Worm (Caenorhabditis elegans): Measurements from ENCODE around the gene Y53F4B.36.

The Y53F4B.36 gene

DNA sequence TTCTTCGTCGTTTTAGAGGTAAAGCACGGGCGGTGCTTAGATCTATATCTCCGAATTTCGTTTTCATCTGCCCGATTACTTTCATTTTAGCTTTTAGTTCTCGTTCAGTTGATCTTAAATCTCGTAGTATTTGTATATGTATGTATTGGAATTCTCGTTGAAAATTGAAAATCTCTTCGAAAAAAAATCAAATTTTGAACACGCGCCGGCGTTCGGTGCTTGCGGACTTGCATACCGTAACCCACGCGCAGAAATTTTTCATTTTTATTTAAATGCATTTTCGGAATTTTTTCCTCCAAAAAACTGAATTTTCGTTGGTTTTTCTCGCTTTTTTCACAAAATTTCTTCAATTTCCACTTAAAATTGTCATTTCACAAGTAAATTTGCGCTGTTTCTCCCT is 32.4 kb downstream of the Y53F4B.36 start:
- no peak for TF ChIP-seq nhr-84 (tag; optimal IDR thresholded peaks at IDR 0.05)
- TF ChIP-seq elt-2 (tag; optimal IDR thresholded peaks at IDR 0.05), result no peak
- peak; percentile 66 to 81 (median 71) for TF ChIP-seq dpl-1 (GFP tag; optimal IDR thresholded peaks at IDR 0.05)
- no peak for TF ChIP-seq nhr-12 (tag; optimal IDR thresholded peaks at IDR 0.05)
- no peak for TF ChIP-seq tbx-2 (tag; optimal IDR thresholded peaks at IDR 0.05)
- no peak for TF ChIP-seq vab-15 (tag; optimal IDR thresholded peaks at IDR 0.05)
- TF ChIP-seq nhr-47 (tag; optimal IDR thresholded peaks at IDR 0.05), result no peak
- TF ChIP-seq lir-3 (tag; optimal IDR thresholded peaks at IDR 0.05; ENCODE audit: poor library complexity), result no peak
- no peak for TF ChIP-seq efl-3 (GFP tag; optimal IDR thresholded peaks at IDR 0.05)
- TF ChIP-seq mdl-1 (tag; optimal IDR thresholded peaks at IDR 0.05), result no peak
- no peak for TF ChIP-seq ztf-11 (tag; optimal IDR thresholded peaks at IDR 0.05)
- TF ChIP-seq sptf-1 (tag; optimal IDR thresholded peaks at IDR 0.05), result no peak
- no peak for TF ChIP-seq ceh-82 (tag; optimal IDR thresholded peaks at IDR 0.05)
- TF ChIP-seq aha-1 (tag; optimal IDR thresholded peaks at IDR 0.05), result no peak
- no peak for TF ChIP-seq aly-2 (tag; optimal IDR thresholded peaks at IDR 0.05)
- no peak for TF ChIP-seq rnt-1 (tag; optimal IDR thresholded peaks at IDR 0.05)
- TF ChIP-seq unc-62 (GFP tag; optimal IDR thresholded peaks at IDR 0.05), result no peak
- TF ChIP-seq unc-98 (GFP tag; IDR thresholded peaks at IDR 0.05), result no peak
- no peak for TF ChIP-seq nhr-76 (tag; optimal IDR thresholded peaks at IDR 0.05)
- TF ChIP-seq blmp-1 (tag; optimal IDR thresholded peaks at IDR 0.05), result no peak
- TF ChIP-seq nhr-20 (tag; optimal IDR thresholded peaks at IDR 0.05), result peak; percentile 0
- no peak for TF ChIP-seq lin-39 (tag; optimal IDR thresholded peaks at IDR 0.05)
- peak; percentile 84 to 93 for TF ChIP-seq lsy-2 (tag; optimal IDR thresholded peaks at IDR 0.05)
- no peak for TF ChIP-seq sup-37 (GFP tag; optimal IDR thresholded peaks at IDR 0.05)
- TF ChIP-seq skn-1 (tag; optimal IDR thresholded peaks at IDR 0.05), result no peak
- TF ChIP-seq lin-35 (GFP tag; optimal IDR thresholded peaks at IDR 0.05), result peak; percentile 70 to 77
- TF ChIP-seq efl-1 (optimal IDR thresholded peaks at IDR 0.05), result peak; percentile 79 to 81
- peak; percentile 84 to 98 for TF ChIP-seq efl-1 (GFP tag; optimal IDR thresholded peaks at IDR 0.05 in 1 of 2)
- TF ChIP-seq egl-13 (tag; optimal IDR thresholded peaks at IDR 0.05), result no peak
- TF ChIP-seq grh-1 (GFP tag; IDR thresholded peaks at IDR 0.05), result no peak
- no peak for TF ChIP-seq fkh-10 (GFP tag; optimal IDR thresholded peaks at IDR 0.05)
- TF ChIP-seq C16A3.4 (tag; optimal IDR thresholded peaks at IDR 0.05), result no peak
- TF ChIP-seq elt-3 (tag; optimal IDR thresholded peaks at IDR 0.05), result no peak
- no peak for TF ChIP-seq unc-130 (tag; optimal IDR thresholded peaks at IDR 0.05)
- TF ChIP-seq pag-3 (tag; optimal IDR thresholded peaks at IDR 0.05; ENCODE audit: borderline replicate concordance, insufficient read depth), result no peak
- TF ChIP-seq swsn-7 (tag; optimal IDR thresholded peaks at IDR 0.05), result no peak
- TF ChIP-seq fos-1 (tag; optimal IDR thresholded peaks at IDR 0.05), result no peak
- TF ChIP-seq ceh-90 (tag; optimal IDR thresholded peaks at IDR 0.05), result no peak
- no peak for TF ChIP-seq nhr-71 (tag; optimal IDR thresholded peaks at IDR 0.05)
- no peak for TF ChIP-seq lin-14 (GFP tag; optimal IDR thresholded peaks at IDR 0.05)
- TF ChIP-seq nhr-77 (tag; optimal IDR thresholded peaks at IDR 0.05), result no peak
- no peak for TF ChIP-seq pax-3 (tag; optimal IDR thresholded peaks at IDR 0.05)
- TF ChIP-seq jun-1 (tag; optimal IDR thresholded peaks at IDR 0.05), result no peak
- peak; percentile 73 for TF ChIP-seq F16B12.6 (tag; optimal IDR thresholded peaks at IDR 0.05)

DNA sequence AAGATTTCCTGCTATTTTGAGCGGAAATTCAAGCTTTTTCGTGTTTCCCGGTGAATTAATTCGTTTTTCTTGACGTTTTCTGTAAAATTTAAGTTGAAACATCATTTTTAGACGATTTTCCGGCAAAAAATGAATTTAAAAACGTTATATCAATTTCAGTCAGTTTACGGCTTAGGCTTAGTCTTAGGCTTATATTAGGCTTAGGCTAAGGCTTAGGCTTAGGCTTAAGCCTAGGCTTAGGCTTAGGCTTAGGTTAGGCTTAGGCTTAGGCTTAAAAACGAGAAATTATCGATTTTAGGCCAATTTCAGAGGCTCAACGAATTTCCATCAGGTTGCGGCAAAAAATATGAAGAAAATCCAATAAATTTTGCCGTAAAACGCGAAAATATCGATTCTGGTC is 33.1 kb downstream of the Y53F4B.36 start:
- TF ChIP-seq elt-3 (tag; optimal IDR thresholded peaks at IDR 0.05) (no peak), lin-35 (GFP tag; optimal IDR thresholded peaks at IDR 0.05) (no peak), nhr-71 (tag; optimal IDR thresholded peaks at IDR 0.05) (no peak), ceh-90 (tag; optimal IDR thresholded peaks at IDR 0.05) (no peak), mab-9 (GFP tag; IDR thresholded peaks at IDR 0.05) (no peak), lir-3 (tag; optimal IDR thresholded peaks at IDR 0.05; ENCODE audit: poor library complexity) (no peak), egl-27 (tag; optimal IDR thresholded peaks at IDR 0.05) (no peak), ets-5 (GFP tag; IDR thresholded peaks at IDR 0.05) (no peak), hpl-2 (GFP tag; optimal IDR thresholded peaks at IDR 0.05) (no peak), tbx-2 (tag; optimal IDR thresholded peaks at IDR 0.05) (no peak)

Measured in whole organism, L1 larva.